Worm (Caenorhabditis elegans) whole organism, early embryonic: ENCODE measurements around the gene R13A5.10.
"Not testable (repeated sequence)": the region's sequence is repeated elsewhere in the genome, so short reads cannot be mapped to it uniquely, and the experiment has no call there.

Source experiments
- B0310.2 ChIP-seq: sonication (generic microtip); optimal IDR thresholded peaks from 2 replicates; lab custom pipeline; 2016; ENCODE audit warnings: mild to moderate bottlenecking, missing genetic modification characterization, missing compliant biosample characterization
- F13C5.2 ChIP-seq: sonication (generic microtip); optimal IDR thresholded peaks from 2 replicates; lab custom pipeline; 2017; ENCODE audit warnings: mild to moderate bottlenecking, missing genetic modification characterization, inconsistent platforms, missing compliant biosample characterization
- aly-1 ChIP-seq: sonication (generic microtip); optimal IDR thresholded peaks from 2 replicates; lab custom pipeline; 2016; ENCODE audit warnings: missing genetic modification characterization, missing compliant biosample characterization
- ama-1 ChIP-seq: fragments of 150-350 bp; optimal IDR thresholded peaks from 2 replicates; lab custom pipeline; 2014
- ceh-13 ChIP-seq: fragments of 200-800 bp; sonication (Bioruptor generic); optimal IDR thresholded peaks from 2 replicates; lab custom pipeline; 2018; ENCODE audit warnings: mild to moderate bottlenecking, missing genetic modification characterization, missing compliant biosample characterization
- ceh-36 ChIP-seq: sonication (generic microtip); optimal IDR thresholded peaks from 2 replicates; lab custom pipeline; 2016; ENCODE audit warnings: missing genetic modification characterization, inconsistent platforms, missing compliant biosample characterization
- ets-7 ChIP-seq: sonication (generic microtip); optimal IDR thresholded peaks from 2 replicates; lab custom pipeline; 2016; ENCODE audit warnings: missing genotype, missing genetic modification characterization, missing compliant biosample characterization
- flt-1 ChIP-seq: fragments of 200-800 bp; sonication (Bioruptor generic); IDR thresholded peaks from 2 replicates; pipeline ENCODE4 v1.3.6; 2022; ENCODE audit warnings: missing genetic modification characterization, missing compliant biosample characterization
- hmbx-1 ChIP-seq: sonication (generic microtip); optimal IDR thresholded peaks from 2 replicates; lab custom pipeline; 2016; ENCODE audit warnings: mild to moderate bottlenecking, missing genetic modification characterization, missing compliant biosample characterization
- hmg-4 ChIP-seq: fragments of 200-800 bp; sonication (Bioruptor generic); optimal IDR thresholded peaks from 2 replicates; lab custom pipeline; 2018; ENCODE audit warnings: mild to moderate bottlenecking, missing genetic modification characterization, missing compliant biosample characterization
- hnd-1 ChIP-seq: sonication (generic microtip); optimal IDR thresholded peaks from 2 replicates; lab custom pipeline; 2016; ENCODE audit warnings: missing genetic modification characterization, missing compliant biosample characterization
- pes-1 ChIP-seq: fragments of 200-800 bp; sonication (Bioruptor generic); IDR thresholded peaks from 2 replicates; pipeline ENCODE4 v1.3.6; 2022; ENCODE audit warnings: missing genetic modification reagents, missing genetic modification characterization, missing compliant biosample characterization
- scrt-1 ChIP-seq: fragments of 200-800 bp; sonication (Bioruptor generic); IDR thresholded peaks from 2 replicates; pipeline ENCODE4 v1.3.6; 2022; ENCODE audit warnings: missing genetic modification characterization, missing compliant biosample characterization
- sea-1 ChIP-seq: fragments of 200-800 bp; sonication (Bioruptor generic); conservative IDR thresholded peaks from 2 replicates; pipeline ENCODE4 v1.3.6; 2022; ENCODE audit warnings: missing genetic modification characterization, missing compliant biosample characterization
- tbx-11 ChIP-seq: fragments of 200-800 bp; sonication (Bioruptor generic); IDR thresholded peaks from 2 replicates; pipeline ENCODE4 v1.3.6; 2022; ENCODE audit warnings: missing genetic modification characterization, missing compliant biosample characterization
- tbx-37 ChIP-seq: fragments of 200-800 bp; sonication (Bioruptor generic); conservative IDR thresholded peaks from 2 replicates; pipeline ENCODE4 v1.3.6; 2022; ENCODE audit warnings: missing genetic modification reagents, missing genetic modification characterization, missing compliant biosample characterization
- tra-4 ChIP-seq: sonication (generic microtip); optimal IDR thresholded peaks from 2 replicates; lab custom pipeline; 2017; ENCODE audit warnings: missing genetic modification characterization, missing compliant biosample characterization

R13A5.10 gene

ce11 chrIII:7609168-7609567 lies 26.4 kb upstream of the R13A5.10 start, which contains the start of gene nsph-4.3:
Gene nsph-4.3, minus strand, starts transcription at chrIII:7609268.
- no peak for TF ChIP-seq tbx-11
- TF ChIP-seq ets-7 (tag; lab: Kevin White, UChicago), result no peak
- TF ChIP-seq ceh-13, result no peak
- TF ChIP-seq hmbx-1, result no peak
- TF ChIP-seq B0310.2, result no peak
- no peak for TF ChIP-seq hnd-1 (tag; lab: Kevin White, UChicago)
- TF ChIP-seq aly-1, result no peak
- no peak for TF ChIP-seq tbx-37 (GFP tag; lab: Robert Waterston, UW)
- TF ChIP-seq ama-1 (lab: Kevin White, UChicago), result no peak
- no peak for TF ChIP-seq ceh-36 (tag; lab: Kevin White, UChicago)
- TF ChIP-seq hmg-4 (GFP tag; lab: Kevin White, UChicago), result no peak
- no peak for TF ChIP-seq tra-4
- no peak for TF ChIP-seq scrt-1 (GFP tag; lab: Robert Waterston, UW)
- TF ChIP-seq sea-1 (GFP tag; lab: Robert Waterston, UW), result no peak
- TF ChIP-seq flt-1 (GFP tag; lab: Robert Waterston, UW), result no peak
- no peak for TF ChIP-seq pes-1 (GFP tag; lab: Robert Waterston, UW)
- no peak for TF ChIP-seq F13C5.2 (tag; lab: Kevin White, UChicago)

ce11 chrIII:7608223-7608622 lies 25.4 kb upstream of the R13A5.10 start, which contains the start of gene T04A6.3:
Gene T04A6.3, minus strand, starts transcription at chrIII:7608323.
- TF ChIP-seq ets-7 (tag; lab: Kevin White, UChicago), result no peak
- TF ChIP-seq hmbx-1, result no peak
- no peak for TF ChIP-seq aly-1
- no peak for TF ChIP-seq flt-1 (GFP tag; lab: Robert Waterston, UW)
- no peak for TF ChIP-seq scrt-1 (GFP tag; lab: Robert Waterston, UW)
- no peak for TF ChIP-seq F13C5.2 (tag; lab: Kevin White, UChicago)
- no peak for TF ChIP-seq tbx-37 (GFP tag; lab: Robert Waterston, UW)

ce11 chrIII:7594482-7594881 lies 11.7 kb upstream of the R13A5.10 start, which contains the start of gene Y80D4G.2:
Gene Y80D4G.2, minus strand, starts transcription at chrIII:7594582.
- not testable (repeated sequence) for TF ChIP-seq ceh-36 (tag; lab: Kevin White, UChicago); hnd-1 (tag; lab: Kevin White, UChicago); hmg-4 (GFP tag; lab: Kevin White, UChicago)

ce11 chrIII:7593285-7593928 lies 10.6 kb upstream of the R13A5.10 start, which contains the start of gene R13A5.11:
Gene R13A5.11, minus strand, starts transcription at chrIII:7593335.
- TF ChIP-seq sea-1 (GFP tag; lab: Robert Waterston, UW) (no peak), tbx-37 (GFP tag; lab: Robert Waterston, UW) (no peak), F13C5.2 (tag; lab: Kevin White, UChicago) (no peak), B0310.2 (no peak), hmg-4 (GFP tag; lab: Kevin White, UChicago) (no peak), aly-1 (no peak), scrt-1 (GFP tag; lab: Robert Waterston, UW) (no peak), pes-1 (GFP tag; lab: Robert Waterston, UW) (no peak), tbx-11 (no peak), flt-1 (GFP tag; lab: Robert Waterston, UW) (no peak), ets-7 (tag; lab: Kevin White, UChicago) (no peak), hnd-1 (tag; lab: Kevin White, UChicago) (no peak), ceh-36 (tag; lab: Kevin White, UChicago) (no peak), hmbx-1 (no peak), ceh-13 (no peak), tra-4 (no peak)

ce11 chrIII:7588214-7588613 lies 5.4 kb upstream of the R13A5.10 start, which contains the start of gene R13A5.15:
Gene R13A5.15, minus strand, starts transcription at chrIII:7588314.
- TF ChIP-seq ceh-13 (no peak), hnd-1 (tag; lab: Kevin White, UChicago) (no peak), flt-1 (GFP tag; lab: Robert Waterston, UW) (no peak), scrt-1 (GFP tag; lab: Robert Waterston, UW) (no peak), sea-1 (GFP tag; lab: Robert Waterston, UW) (no peak), pes-1 (GFP tag; lab: Robert Waterston, UW) (no peak), ets-7 (tag; lab: Kevin White, UChicago) (no peak), tbx-37 (GFP tag; lab: Robert Waterston, UW) (no peak), ama-1 (lab: Kevin White, UChicago) (no peak), tbx-11 (no peak), hmbx-1 (no peak), ceh-36 (tag; lab: Kevin White, UChicago) (no peak), aly-1 (no peak), hmg-4 (GFP tag; lab: Kevin White, UChicago) (no peak), F13C5.2 (tag; lab: Kevin White, UChicago) (no peak), B0310.2 (no peak), tra-4 (no peak)

- TF ChIP-seq ama-1 (lab: Kevin White, UChicago) (no peak), tbx-37 (GFP tag; lab: Robert Waterston, UW) (no peak), B0310.2 (no peak), flt-1 (GFP tag; lab: Robert Waterston, UW) (no peak), sea-1 (GFP tag; lab: Robert Waterston, UW) (no peak), tra-4 (no peak), hmg-4 (GFP tag; lab: Kevin White, UChicago) (no peak), tbx-11 (no peak), F13C5.2 (tag; lab: Kevin White, UChicago) (no peak)
Measured at ce11 chrIII:7584131-7584646, 1.4 kb upstream of the R13A5.10 start, which contains the start of gene cup-5. Gene cup-5, plus strand, starts transcription at chrIII:7584181.

- TF ChIP-seq ets-7 (tag; lab: Kevin White, UChicago) (no peak), ceh-13 (no peak), hnd-1 (tag; lab: Kevin White, UChicago) (no peak), tra-4 (no peak), pes-1 (GFP tag; lab: Robert Waterston, UW) (no peak), tbx-37 (GFP tag; lab: Robert Waterston, UW) (no peak), ama-1 (lab: Kevin White, UChicago) (no peak), flt-1 (GFP tag; lab: Robert Waterston, UW) (no peak), scrt-1 (GFP tag; lab: Robert Waterston, UW) (no peak), aly-1 (no peak), ceh-36 (tag; lab: Kevin White, UChicago) (no peak), F13C5.2 (tag; lab: Kevin White, UChicago) (no peak), hmbx-1 (no peak), sea-1 (GFP tag; lab: Robert Waterston, UW) (no peak), B0310.2 (no peak), hmg-4 (GFP tag; lab: Kevin White, UChicago) (no peak), tbx-11 (no peak)
Measured at ce11 chrIII:7580586-7580985, 2.2 kb downstream of the R13A5.10 start.
